Fruit fly (Drosophila melanogaster) whole organism, embryonic: ENCODE measurements around the gene Evi5.
A peak's percentile ranks its signal among the peaks of the same experiment; 100 is the strongest.

Experiments
- B-H2 ChIP-seq: fragments of 200-800 bp; sonication (Bioruptor generic); optimal IDR thresholded peaks from 2 replicates; lab custom pipeline; 2018; ENCODE audit warnings: missing biosample characterization, mild to moderate bottlenecking, missing genetic modification characterization
- CG1024 ChIP-seq: fragments of 200-800 bp; sonication (Bioruptor generic); IDR thresholded peaks from 2 replicates; pipeline ENCODE4 v1.3.6; 2022; ENCODE audit warnings: missing biosample characterization, missing genetic modification characterization
- CG11093 ChIP-seq: fragments of 200-800 bp; sonication (Bioruptor generic); IDR thresholded peaks from 3 replicates; pipeline ENCODE4 v1.3.6; 2022; ENCODE audit warnings: missing biosample characterization, missing genetic modification characterization
- CG11398 ChIP-seq: fragments of 200-800 bp; sonication (Bioruptor generic); optimal IDR thresholded peaks from 2 replicates; lab custom pipeline; 2016; ENCODE audit warnings: missing biosample characterization, missing genetic modification characterization
- CG12659 ChIP-seq: fragments of 200-800 bp; sonication (Bioruptor generic); optimal IDR thresholded peaks from 3 replicates; lab custom pipeline; 2017; ENCODE audit warnings: mild to moderate bottlenecking, missing biosample characterization, missing genetic modification reagents, missing genetic modification characterization
- CG13287 ChIP-seq: fragments of 200-800 bp; sonication (Bioruptor generic); IDR thresholded peaks from 2 replicates; pipeline ENCODE4 v1.3.6; 2022; ENCODE audit warnings: missing biosample characterization, missing genetic modification characterization; ENCODE audit not compliant: partially characterized antibody
- CG15011 ChIP-seq: fragments of 200-800 bp; sonication (Bioruptor generic); optimal IDR thresholded peaks from 3 replicates; lab custom pipeline; 2018; ENCODE audit warnings: missing biosample characterization, mild to moderate bottlenecking, missing genetic modification characterization
- CG15269 ChIP-seq: fragments of 200-800 bp; sonication (Bioruptor generic); optimal IDR thresholded peaks from 2 replicates; lab custom pipeline; 2018; ENCODE audit warnings: missing biosample characterization, mild to moderate bottlenecking, missing genetic modification characterization, moderate library complexity
- CG18599 ChIP-seq: fragments of 200-800 bp; sonication (Bioruptor generic); optimal IDR thresholded peaks from 3 replicates; lab custom pipeline; 2017; ENCODE audit warnings: missing biosample characterization, missing genetic modification characterization, mild to moderate bottlenecking, moderate library complexity, missing genetic modification reagents
- CG2202 ChIP-seq: fragments of 200-800 bp; sonication (Bioruptor generic); optimal IDR thresholded peaks from 2 replicates; lab custom pipeline; 2018; ENCODE audit warnings: missing biosample characterization, mild to moderate bottlenecking, missing genetic modification characterization
- CG2712 ChIP-seq: fragments of 200-800 bp; optimal IDR thresholded peaks from 3 replicates; lab custom pipeline; 2019; ENCODE audit warnings: missing biosample characterization, mild to moderate bottlenecking, missing genetic modification characterization, moderate library complexity
- CG30431 ChIP-seq: fragments of 200-800 bp; sonication (Bioruptor generic); optimal IDR thresholded peaks from 2 replicates; lab custom pipeline; 2017; ENCODE audit warnings: missing biosample characterization, missing genetic modification characterization
- CG3065 ChIP-seq: fragments of 200-800 bp; sonication (Bioruptor generic); optimal IDR thresholded peaks from 2 replicates; lab custom pipeline; 2016; ENCODE audit warnings: missing biosample characterization, missing genetic modification characterization
- CG31388 ChIP-seq: fragments of 200-800 bp; sonication (Bioruptor generic); optimal IDR thresholded peaks from 2 replicates; lab custom pipeline; 2016; ENCODE audit warnings: missing biosample characterization, missing genetic modification characterization
- CG33557 ChIP-seq: fragments of 200-800 bp; sonication (Bioruptor generic); optimal IDR thresholded peaks from 2 replicates; lab custom pipeline; 2019; ENCODE audit warnings: missing biosample characterization, mild to moderate bottlenecking, missing genetic modification characterization, moderate library complexity
- CG34376 ChIP-seq: fragments of 200-800 bp; sonication (Bioruptor generic); optimal IDR thresholded peaks from 2 replicates; lab custom pipeline; 2018; ENCODE audit warnings: missing biosample characterization, mild to moderate bottlenecking, missing genetic modification characterization
- CG4328 ChIP-seq: fragments of 200-800 bp; sonication (Bioruptor generic); optimal IDR thresholded peaks from 3 replicates; lab custom pipeline; 2017; ENCODE audit warnings: missing biosample characterization, missing genetic modification reagents, missing genetic modification characterization
- CG4707 ChIP-seq: fragments of 200-800 bp; sonication (Bioruptor generic); optimal IDR thresholded peaks from 2 replicates; lab custom pipeline; 2018; ENCODE audit warnings: missing biosample characterization, mild to moderate bottlenecking, missing genetic modification characterization, moderate library complexity
- CG6175 ChIP-seq: fragments of 200-800 bp; sonication (Bioruptor generic); IDR thresholded peaks from 3 replicates; pipeline ENCODE4 v1.3.6; 2022; ENCODE audit warnings: missing biosample characterization, missing genetic modification characterization
- CG9437 ChIP-seq: fragments of 200-800 bp; sonication (Bioruptor generic); optimal IDR thresholded peaks from 2 replicates; lab custom pipeline; 2018; ENCODE audit warnings: missing biosample characterization, mild to moderate bottlenecking, missing genetic modification characterization
- CG9876 ChIP-seq: fragments of 200-800 bp; sonication (Bioruptor generic); optimal IDR thresholded peaks from 2 replicates; lab custom pipeline; 2016; ENCODE audit warnings: missing biosample characterization, missing genetic modification characterization
- ERR ChIP-seq: fragments of 200-800 bp; sonication (Bioruptor generic); optimal IDR thresholded peaks from 2 replicates; lab custom pipeline; 2016; ENCODE audit warnings: missing biosample characterization, missing genetic modification characterization
- Elba2 ChIP-seq: fragments of 200-800 bp; sonication (Bioruptor generic); optimal IDR thresholded peaks from 3 replicates; lab custom pipeline; 2016; ENCODE audit warnings: missing biosample characterization, missing genetic modification characterization
- Mes4 ChIP-seq: fragments of 200-800 bp; sonication (Bioruptor generic); optimal IDR thresholded peaks from 2 replicates; lab custom pipeline; 2016; ENCODE audit warnings: missing biosample characterization, missing genetic modification characterization
- NC2β ChIP-seq: fragments of 200-800 bp; sonication (Bioruptor generic); optimal IDR thresholded peaks from 2 replicates; lab custom pipeline; 2016; ENCODE audit warnings: missing biosample characterization, missing genetic modification characterization
- NK7.1 ChIP-seq: fragments of 200-800 bp; sonication (Bioruptor generic); optimal IDR thresholded peaks from 3 replicates; lab custom pipeline; 2016; ENCODE audit warnings: missing biosample characterization, missing genetic modification characterization
- Nf-YB ChIP-seq: fragments of 200-800 bp; sonication (Bioruptor generic); optimal IDR thresholded peaks from 3 replicates; lab custom pipeline; 2019; ENCODE audit warnings: missing biosample characterization, mild to moderate bottlenecking, missing genetic modification characterization, moderate library complexity
- Rx ChIP-seq: fragments of 200-800 bp; sonication (Bioruptor generic); IDR thresholded peaks from 2 replicates; pipeline ENCODE4 v1.3.6; 2022; ENCODE audit warnings: missing biosample characterization, missing genetic modification characterization
- al ChIP-seq: fragments of 200-800 bp; sonication (Bioruptor generic); IDR thresholded peaks from 2 replicates; pipeline ENCODE4 v1.3.6; 2022; ENCODE audit warnings: missing biosample characterization, missing genetic modification characterization
- az2 ChIP-seq: fragments of 200-800 bp; sonication (Bioruptor generic); optimal IDR thresholded peaks from 3 replicates; lab custom pipeline; 2016; ENCODE audit warnings: missing biosample characterization, missing genetic modification characterization
- br ChIP-seq: fragments of >200 bp; optimal IDR thresholded peaks from 2 replicates; lab custom pipeline; 2017
- dimm ChIP-seq: fragments of 200-800 bp; sonication (Bioruptor generic); IDR thresholded peaks from 2 replicates; pipeline ENCODE4 v1.3.6; 2022; ENCODE audit warnings: missing biosample characterization, missing genetic modification characterization
- gce ChIP-seq: fragments of 200-800 bp; sonication (Bioruptor generic); IDR thresholded peaks from 3 replicates; pipeline ENCODE4 v1.3.6; 2022; ENCODE audit warnings: missing biosample characterization, missing genetic modification characterization
- gem ChIP-seq: fragments of 200-800 bp; sonication (Bioruptor generic); optimal IDR thresholded peaks from 2 replicates; lab custom pipeline; 2019; ENCODE audit warnings: missing biosample characterization, mild to moderate bottlenecking, missing genetic modification characterization, moderate library complexity
- grn ChIP-seq: fragments of 200-800 bp; sonication (Bioruptor generic); optimal IDR thresholded peaks from 3 replicates; lab custom pipeline; 2017; ENCODE audit warnings: missing biosample characterization, missing genetic modification characterization
- jumu ChIP-seq: fragments of 200-800 bp; sonication (Bioruptor generic); optimal IDR thresholded peaks from 3 replicates; lab custom pipeline; 2016; ENCODE audit warnings: missing biosample characterization, missing genetic modification characterization
- knrl ChIP-seq: fragments of 200-800 bp; sonication (Bioruptor generic); IDR thresholded peaks from 3 replicates; pipeline ENCODE4 v1.3.6; 2022; ENCODE audit warnings: missing biosample characterization, missing genetic modification characterization; ENCODE audit not compliant: partially characterized antibody
- lmd ChIP-seq: fragments of 200-800 bp; sonication (Bioruptor generic); IDR thresholded peaks from 2 replicates; pipeline ENCODE4 v1.3.6; 2022; ENCODE audit warnings: missing biosample characterization, missing genetic modification characterization
- lov ChIP-seq, 2 experiments: fragments of 200-800 bp in 1 of 2; fragments of >200 bp in 1 of 2; sonication (Bioruptor generic) in 1 of 2; IDR thresholded peaks in 1 of 2; optimal IDR thresholded peaks in 1 of 2; 2 replicates in 1 of 2; 3 replicates in 1 of 2; pipeline versions ENCODE4 v1.3.6 to Lab custom; 2017 to 2022; ENCODE audit warnings: missing biosample characterization in 1 of 2, missing genetic modification characterization in 1 of 2
- org-1 ChIP-seq: fragments of 200-800 bp; sonication (Bioruptor generic); optimal IDR thresholded peaks from 2 replicates; lab custom pipeline; 2017; ENCODE audit warnings: missing biosample characterization, missing genetic modification characterization
- ranshi ChIP-seq: fragments of 200-800 bp; sonication (Bioruptor generic); IDR thresholded peaks from 2 replicates; pipeline ENCODE4 v1.3.6; 2022; ENCODE audit warnings: missing biosample characterization, missing genetic modification characterization
- ro ChIP-seq: fragments of 200-800 bp; sonication (Bioruptor generic); IDR thresholded peaks from 2 replicates; pipeline ENCODE4 v1.3.6; 2022; ENCODE audit warnings: missing biosample characterization, missing genetic modification characterization
- sd ChIP-seq: fragments of 200-800 bp; sonication (Bioruptor generic); optimal IDR thresholded peaks from 3 replicates; lab custom pipeline; 2018; ENCODE audit warnings: missing biosample characterization, mild to moderate bottlenecking, missing genetic modification characterization, moderate library complexity
- sens-2 ChIP-seq: fragments of 200-800 bp; sonication (Bioruptor generic); IDR thresholded peaks from 2 replicates; pipeline ENCODE4 v1.3.6; 2022; ENCODE audit warnings: missing biosample characterization, missing genetic modification characterization
- sima ChIP-seq: fragments of 200-800 bp; sonication (Bioruptor generic); optimal IDR thresholded peaks from 2 replicates; lab custom pipeline; 2016; ENCODE audit warnings: missing biosample characterization, missing genetic modification characterization
- tap ChIP-seq: fragments of 200-800 bp; optimal IDR thresholded peaks from 3 replicates; lab custom pipeline; 2019; ENCODE audit warnings: missing biosample characterization, mild to moderate bottlenecking, missing genetic modification characterization, moderate library complexity
- usp ChIP-seq: fragments of >200 bp; optimal IDR thresholded peaks from 2 replicates; lab custom pipeline; 2017; ENCODE audit warnings: missing biosample characterization, missing genetic modification characterization
- vfl ChIP-seq: fragments of 200-800 bp; sonication (Bioruptor generic); optimal IDR thresholded peaks from 2 replicates; lab custom pipeline; 2016; ENCODE audit warnings: missing biosample characterization, missing genetic modification characterization
- vvl ChIP-seq: fragments of 200-800 bp; sonication (Bioruptor generic); IDR thresholded peaks from 2 replicates; pipeline ENCODE4 v1.3.6; 2022; ENCODE audit warnings: missing biosample characterization, missing genetic modification characterization
- z ChIP-seq: fragments of 200-800 bp; sonication (Bioruptor generic); IDR thresholded peaks from 3 replicates; pipeline ENCODE4 v1.3.6; 2022; ENCODE audit warnings: missing biosample characterization, missing genetic modification characterization
- zfh2 ChIP-seq: fragments of 200-800 bp; sonication (Bioruptor generic); optimal IDR thresholded peaks from 2 replicates; lab custom pipeline; 2016; ENCODE audit warnings: missing biosample characterization, missing genetic modification characterization

The Evi5 gene

DNA sequence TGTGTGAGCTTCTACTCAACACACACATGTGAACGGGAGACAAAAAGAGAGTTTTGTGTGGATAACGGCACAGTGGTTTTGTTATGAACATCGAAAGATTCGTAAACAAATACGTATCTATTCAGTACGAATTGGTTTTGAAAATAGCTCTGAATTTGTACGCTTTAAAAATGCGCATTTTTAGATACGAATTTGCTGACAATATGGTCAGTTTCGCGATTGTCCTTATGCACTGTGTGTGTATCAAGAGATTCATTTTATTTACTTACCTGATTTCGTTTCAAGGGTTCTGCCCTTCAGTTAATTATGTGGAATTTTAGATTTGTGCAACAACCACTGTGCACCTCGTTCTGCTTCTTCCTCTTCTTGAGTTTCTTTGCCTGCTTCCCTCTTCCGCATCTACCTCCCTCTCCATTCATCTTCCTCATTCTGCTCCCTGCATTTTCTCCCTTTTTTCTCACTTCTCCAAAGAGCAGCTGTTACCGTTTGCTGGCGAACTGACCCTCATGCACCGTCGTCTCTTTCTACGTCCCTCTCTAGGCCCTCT lies 40.6 kb upstream of the Evi5 start (continued):
- TF ChIP-seq gce (GFP tag; lab: Robert Waterston, UW) (peak; percentile 54; the same call in 1 of the 3 replicates), CG12659 (peak; percentile 52), ro (GFP tag; lab: Robert Waterston, UW) (peak; percentile 13; the same call in 1 of the 2 replicates), B-H2 (GFP tag; lab: Kevin White, UChicago) (no peak), zfh2 (GFP tag; lab: Kevin White, UChicago) (no peak), tap (peak; percentile 57), CG1024 (GFP tag; lab: Robert Waterston, UW) (no peak), jumu (GFP tag; lab: Kevin White, UChicago) (peak; percentile 69), vfl (GFP tag; lab: Kevin White, UChicago) (no peak), CG9876 (GFP tag; lab: Kevin White, UChicago) (peak; percentile 39), lov (optimal IDR thresholded peaks at IDR 0.05; lab: Kevin White, UChicago) (no peak), lov (GFP tag; IDR thresholded peaks at IDR 0.05; lab: Robert Waterston, UW) (0 out of 3 replicates have a peak, but pooled peaks have one; percentile 33), CG3065 (GFP tag; lab: Kevin White, UChicago) (peak; percentile 25), CG13287 (no peak), CG34376 (GFP tag; lab: Kevin White, UChicago) (no peak), CG11398 (GFP tag; lab: Kevin White, UChicago) (peak; percentile 34), CG15269 (tag; lab: Kevin White, UChicago) (peak; percentile 36), CG11093 (GFP tag; lab: Robert Waterston, UW) (0 out of 3 replicates have a peak, but pooled peaks have one; percentile 14), gem (tag; lab: Kevin White, UChicago) (peak; percentile 85), Rx (peak; percentile 27; the same call in 1 of the 2 replicates), CG33557 (GFP tag; lab: Kevin White, UChicago) (peak; percentile 82), Mes4 (peak; percentile 74), az2 (GFP tag; lab: Kevin White, UChicago) (peak; percentile 76), grn (GFP tag; lab: Kevin White, UChicago) (no peak), ERR (GFP tag; lab: Kevin White, UChicago) (no peak), CG31388 (GFP tag; lab: Kevin White, UChicago) (no peak), CG4707 (GFP tag; lab: Kevin White, UChicago) (peak; percentile 90), sens-2 (GFP tag; lab: Robert Waterston, UW) (no peak; the same call in 1 of the 2 replicates), Nf-YB (GFP tag; lab: Kevin White, UChicago) (peak; percentile 58), sd (tag; lab: Kevin White, UChicago) (peak; percentile 0), CG2712 (tag; lab: Kevin White, UChicago) (peak; percentile 88), CG30431 (GFP tag; lab: Kevin White, UChicago) (peak; percentile 77), vvl (GFP tag; lab: Robert Waterston, UW) (peak; percentile 72), ranshi (GFP tag; lab: Robert Waterston, UW) (no peak), br (lab: Kevin White, UChicago) (no peak), CG6175 (GFP tag; lab: Robert Waterston, UW) (no peak), usp (GFP tag; lab: Kevin White, UChicago) (no peak), CG9437 (GFP tag; lab: Kevin White, UChicago) (peak; percentile 38), NK7.1 (GFP tag; lab: Kevin White, UChicago) (no peak), CG18599 (GFP tag; lab: Kevin White, UChicago) (peak; percentile 55), Elba2 (GFP tag; lab: Kevin White, UChicago) (no peak), knrl (GFP tag; lab: Robert Waterston, UW) (no peak), CG4328 (GFP tag; lab: Kevin White, UChicago) (no peak), al (no peak), lmd (GFP tag; lab: Robert Waterston, UW) (peak; percentile 64; the same call in 1 of the 2 replicates), dimm (GFP tag; lab: Robert Waterston, UW) (no peak), NC2β (GFP tag; lab: Kevin White, UChicago) (peak; percentile 84), z (GFP tag; lab: Robert Waterston, UW) (no peak), CG2202 (tag; lab: Kevin White, UChicago) (peak; percentile 80), sima (no peak), CG15011 (peak; percentile 21), org-1 (GFP tag; lab: Kevin White, UChicago) (peak; percentile 69)
